Fruit fly (Drosophila melanogaster): ENCODE results near the gene CG12316.

The CG12316 gene

DNA sequence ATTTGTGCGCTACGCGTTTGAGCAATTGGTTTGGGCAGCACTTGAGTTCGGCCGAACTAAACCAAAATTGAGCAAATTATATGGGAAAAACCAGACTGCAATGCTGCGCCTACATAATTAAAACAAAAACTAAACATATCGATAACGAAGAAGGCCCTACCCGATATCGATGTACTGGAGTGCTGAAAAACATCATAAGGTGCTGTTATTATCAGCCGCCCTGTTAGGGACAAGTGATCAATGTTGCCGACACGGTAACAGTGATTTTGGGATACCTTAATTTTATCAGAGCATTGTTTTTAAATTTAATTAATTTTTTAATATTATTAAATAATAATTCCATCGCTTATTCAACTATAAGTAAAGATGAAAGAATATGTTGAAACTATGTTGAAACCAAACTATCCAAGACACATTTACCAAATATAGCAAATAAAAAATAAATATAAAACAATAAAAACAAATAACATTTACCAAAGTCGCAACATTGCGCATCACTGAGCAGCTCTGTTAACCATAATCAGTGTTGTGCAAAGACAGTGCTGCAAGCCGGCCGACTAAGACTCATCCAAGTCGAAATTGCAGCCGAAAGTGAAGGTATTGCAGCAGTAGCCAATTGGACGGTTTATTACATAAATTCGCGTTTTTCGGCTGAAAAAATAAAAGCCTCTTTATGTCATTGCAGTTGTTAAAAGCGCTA, 42.0 kb downstream of the CG12316 start, which contains the start of the genes sstn, Plp and GlyRS (continued):
- TF ChIP-seq CG11247 (GFP tag; IDR thresholded peaks at IDR 0.05) (no peak), Dip3 (GFP tag; optimal IDR thresholded peaks at IDR 0.05) (no peak), CG11560 (tag; IDR thresholded peaks at IDR 0.05) (no peak), Bteb2 (GFP tag; optimal IDR thresholded peaks at IDR 0.05) (no peak), CG10431 (GFP tag; optimal IDR thresholded peaks at IDR 0.05) (peak; percentile 7), Gsc (GFP tag; IDR thresholded peaks at IDR 0.05) (no peak), Stat92E (GFP tag; optimal IDR thresholded peaks at IDR 0.05) (no peak), oc (tag; optimal IDR thresholded peaks at IDR 0.05) (peak; percentile 26), MESR4 (GFP tag; optimal IDR thresholded peaks at IDR 0.05) (peak; percentile 72), Rx (GFP tag; IDR thresholded peaks at IDR 0.05) (no peak), Optix (GFP tag; IDR thresholded peaks at IDR 0.05) (no peak), CG12769 (tag; optimal IDR thresholded peaks at IDR 0.05) (no peak), Six4 (GFP tag; optimal IDR thresholded peaks at IDR 0.05) (no peak), CG9817 (tag; optimal IDR thresholded peaks at IDR 0.05) (peak; percentile 42), chinmo (GFP tag; IDR thresholded peaks at IDR 0.05; ENCODE audit: partially characterized antibody) (peak; percentile 83; the same call in 1 of the 4 replicates), CG7745 (tag; optimal IDR thresholded peaks at IDR 0.05) (no peak), NfI (GFP tag; optimal IDR thresholded peaks at IDR 0.05) (peak; percentile 57), dm (GFP tag; optimal IDR thresholded peaks at IDR 0.05) (no peak), CG10267 (tag; optimal IDR thresholded peaks at IDR 0.05) (peak; percentile 99), Opbp (GFP tag; IDR thresholded peaks at IDR 0.05; ENCODE audit: partially characterized antibody) (peak; percentile 52; the same call in 2 of the 3 replicates), CG1832 (GFP tag; optimal IDR thresholded peaks at IDR 0.05) (no peak), Side (GFP tag; optimal IDR thresholded peaks at IDR 0.05) (no peak), CG15011 (GFP tag; optimal IDR thresholded peaks at IDR 0.05) (peak; percentile 10), Ets97D (GFP tag; optimal IDR thresholded peaks at IDR 0.05) (no peak), dmrt99B (tag; optimal IDR thresholded peaks at IDR 0.05) (peak; percentile 23), CG2120 (GFP tag; optimal IDR thresholded peaks at IDR 0.05) (peak; percentile 22), CG8089 (GFP tag; optimal IDR thresholded peaks at IDR 0.05) (no peak), CG10321 (GFP tag; IDR thresholded peaks at IDR 0.05) (no peak), mam (GFP tag; optimal IDR thresholded peaks at IDR 0.05) (no peak), ara (GFP tag; IDR thresholded peaks at IDR 0.05) (no peak), CG11398 (GFP tag; optimal IDR thresholded peaks at IDR 0.05) (no peak), CG13894 (tag; optimal IDR thresholded peaks at IDR 0.05) (peak; percentile 40), CG34376 (GFP tag; optimal IDR thresholded peaks at IDR 0.05) (no peak), z (GFP tag; IDR thresholded peaks at IDR 0.05) (no peak), fu2 (GFP tag; optimal IDR thresholded peaks at IDR 0.05) (no peak), rib (GFP tag; IDR thresholded peaks at IDR 0.05) (no peak), CG12744 (GFP tag; optimal IDR thresholded peaks at IDR 0.05) (no peak), CG2202 (tag; optimal IDR thresholded peaks at IDR 0.05) (no peak), CG8388 (GFP tag; optimal IDR thresholded peaks at IDR 0.05) (no peak), CG32532 (GFP tag; IDR thresholded peaks at IDR 0.05) (no peak), Nf-YB (GFP tag; optimal IDR thresholded peaks at IDR 0.05) (no peak), CG3065 (GFP tag; optimal IDR thresholded peaks at IDR 0.05) (no peak), inv (GFP tag; IDR thresholded peaks at IDR 0.05; ENCODE audit: partially characterized antibody) (peak; percentile 49), fd64A (GFP tag; optimal IDR thresholded peaks at IDR 0.05) (no peak), sr (GFP tag; IDR thresholded peaks at IDR 0.05) (no peak), br (optimal IDR thresholded peaks at IDR 0.05) (no peak), CG10654 (GFP tag; optimal IDR thresholded peaks at IDR 0.05) (peak; percentile 29), dmrt11E (tag; optimal IDR thresholded peaks at IDR 0.05) (peak; percentile 36), CG18764 (GFP tag; optimal IDR thresholded peaks at IDR 0.05) (no peak), Deaf1 (tag; optimal IDR thresholded peaks at IDR 0.05) (no peak)
